Fruit fly (Drosophila melanogaster) whole organism, embryonic: ENCODE data around the gene alpha-Est8.

ENCODE experiments used
- CG6689 ChIP-seq: fragments of 200-800 bp; sonication (Bioruptor generic); IDR thresholded peaks from 2 replicates; pipeline ENCODE4 v1.3.6; 2022; ENCODE audit warnings: missing biosample characterization, missing genetic modification characterization
- HLHmδ ChIP-seq: fragments of 200-800 bp; sonication (Bioruptor generic); optimal IDR thresholded peaks from 2 replicates; lab custom pipeline; 2018; ENCODE audit warnings: missing biosample characterization, mild to moderate bottlenecking, missing genetic modification characterization, moderate library complexity
- cato ChIP-seq: fragments of 200-800 bp; sonication (Bioruptor generic); optimal IDR thresholded peaks from 2 replicates; lab custom pipeline; 2016; ENCODE audit warnings: missing biosample characterization, missing genetic modification characterization, borderline replicate concordance
- org-1 ChIP-seq: fragments of 200-800 bp; sonication (Bioruptor generic); optimal IDR thresholded peaks from 2 replicates; lab custom pipeline; 2017; ENCODE audit warnings: missing biosample characterization, missing genetic modification characterization
- vvl ChIP-seq: fragments of 200-800 bp; sonication (Bioruptor generic); IDR thresholded peaks from 2 replicates; pipeline ENCODE4 v1.3.6; 2022; ENCODE audit warnings: missing biosample characterization, missing genetic modification characterization

DNA sequence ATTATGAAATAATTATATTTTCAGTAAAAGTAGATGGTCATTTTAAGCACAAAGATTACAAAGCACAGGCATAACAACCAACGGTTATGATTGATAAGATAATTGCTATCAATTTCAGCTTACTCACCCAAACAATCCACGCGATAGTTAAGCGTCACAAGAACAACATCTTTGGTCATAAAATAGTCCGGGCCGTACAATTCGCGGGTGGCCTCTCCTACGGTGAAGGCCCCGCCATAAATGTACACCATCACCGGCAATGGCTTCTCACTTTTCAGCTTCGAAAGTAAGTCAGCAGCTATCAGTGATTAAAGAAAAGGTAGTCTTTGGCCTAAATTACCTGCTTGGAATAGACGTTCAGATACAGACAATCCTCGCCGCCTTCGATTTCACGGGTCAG lies 20.1 kb upstream of the alpha-Est8 start:
- TF ChIP-seq vvl (GFP tag; lab: Robert Waterston, UW) (no peak), cato (no peak), HLHmδ (no peak), CG6689 (no peak), org-1 (no peak)
